Fruit fly (Drosophila melanogaster) whole organism, wandering third instar larva: Measurements from ENCODE around the gene CG31233.

Experiments used
- Abd-B ChIP-seq: fragments of >200 bp; optimal IDR thresholded peaks from 2 replicates; lab custom pipeline; 2017; ENCODE audit warnings: missing biosample characterization, missing genetic modification characterization
- CG32264 ChIP-seq: fragments of 200-800 bp; sonication (Bioruptor generic); optimal IDR thresholded peaks from 2 replicates; lab custom pipeline; 2016; ENCODE audit warnings: missing biosample characterization, missing genetic modification characterization
- CG9705 ChIP-seq: fragments of 200-800 bp; sonication (Bioruptor generic); optimal IDR thresholded peaks from 2 replicates; lab custom pipeline; 2018; ENCODE audit warnings: missing biosample characterization, mild to moderate bottlenecking, missing genetic modification characterization
- CrebA ChIP-seq: fragments of 200-800 bp; sonication (Bioruptor generic); optimal IDR thresholded peaks from 2 replicates; lab custom pipeline; 2016; ENCODE audit warnings: missing biosample characterization, mild to moderate bottlenecking, missing genetic modification characterization, borderline replicate concordance
- Dfd ChIP-seq: fragments of >200 bp; optimal IDR thresholded peaks from 2 replicates; lab custom pipeline; 2017; ENCODE audit warnings: missing biosample characterization, missing genetic modification characterization
- Dif ChIP-seq: fragments of 200-275, 200-300 bp; sonication (Bioruptor generic); optimal IDR thresholded peaks from 2 replicates; lab custom pipeline; 2018; ENCODE audit warnings: missing biosample characterization, missing genetic modification characterization; ENCODE audit not compliant: partially characterized antibody
- GATAd ChIP-seq: sonication (Bioruptor generic); optimal IDR thresholded peaks from 2 replicates; lab custom pipeline; 2016; ENCODE audit warnings: missing biosample characterization, missing genetic modification characterization
- HLH106 ChIP-seq: fragments of 200-800 bp; optimal IDR thresholded peaks from 3 replicates; lab custom pipeline; 2019; ENCODE audit warnings: missing biosample characterization, mild to moderate bottlenecking, missing genetic modification characterization, moderate library complexity
- Hnf4 ChIP-seq: fragments of 200-800 bp; sonication (Bioruptor generic); optimal IDR thresholded peaks from 2 replicates; lab custom pipeline; 2016; ENCODE audit warnings: missing biosample characterization, mild to moderate bottlenecking, missing genetic modification characterization
- Hr78 ChIP-seq: fragments of >200 bp; optimal IDR thresholded peaks from 2 replicates; lab custom pipeline; 2017; ENCODE audit warnings: missing biosample characterization, missing genetic modification characterization
- Hr83 ChIP-seq: fragments of 200-300 bp; sonication (Bioruptor generic); optimal IDR thresholded peaks from 2 replicates; lab custom pipeline; 2016; ENCODE audit warnings: missing biosample characterization, mild to moderate bottlenecking, missing genetic modification characterization, moderate library complexity; ENCODE audit not compliant: poor library complexity, severe bottlenecking
- Mio ChIP-seq: sonication (Bioruptor generic); optimal IDR thresholded peaks from 2 replicates; lab custom pipeline; 2016; ENCODE audit warnings: missing biosample characterization, missing genetic modification characterization
- Myc ChIP-seq: fragments of >200 bp; optimal IDR thresholded peaks from 2 replicates; lab custom pipeline; 2017
- OdsH ChIP-seq: fragments of 200-800 bp; sonication (Bioruptor generic); optimal IDR thresholded peaks from 2 replicates; lab custom pipeline; 2016; ENCODE audit warnings: missing biosample characterization, mild to moderate bottlenecking, missing genetic modification characterization
- Rel ChIP-seq, 2 experiments: fragments of 200-800 bp; sonication (Bioruptor generic) in 1 of 2; optimal IDR thresholded peaks; 2 replicates in 1 of 2; 3 replicates in 1 of 2; lab custom pipeline; 2016 to 2019; ENCODE audit warnings: mild to moderate bottlenecking in 2 of 2, missing biosample characterization in 2 of 2, missing genetic modification characterization in 2 of 2, moderate library complexity in 1 of 2
- Sp1 ChIP-seq: fragments of 200-800 bp; sonication (Bioruptor generic); optimal IDR thresholded peaks from 3 replicates; lab custom pipeline; 2019; ENCODE audit warnings: missing biosample characterization, mild to moderate bottlenecking, missing genetic modification characterization, moderate library complexity
- Vsx2 ChIP-seq: fragments of 200-300, 225-300 bp; sonication (Bioruptor generic); optimal IDR thresholded peaks from 2 replicates; lab custom pipeline; 2018; ENCODE audit warnings: missing biosample characterization, missing genetic modification characterization; ENCODE audit not compliant: partially characterized antibody
- br ChIP-seq: fragments of 200-800 bp; sonication (Bioruptor generic); optimal IDR thresholded peaks from 2 replicates; lab custom pipeline; 2016; ENCODE audit warnings: missing biosample characterization, missing genetic modification characterization
- brk ChIP-seq: fragments of 200-800 bp; sonication (Bioruptor generic); optimal IDR thresholded peaks from 2 replicates; lab custom pipeline; 2016; ENCODE audit warnings: missing biosample characterization, mild to moderate bottlenecking, missing genetic modification characterization
- dl ChIP-seq, 2 experiments: fragments of 175-275, 200-275 bp in 1 of 2; fragments of 200-275 bp in 1 of 2; sonication (Bioruptor generic); optimal IDR thresholded peaks; lab custom pipeline; 2018; ENCODE audit warnings: mild to moderate bottlenecking in 2 of 2, missing biosample characterization in 2 of 2, missing genetic modification characterization in 2 of 2, moderate library complexity in 2 of 2; ENCODE audit not compliant: partially characterized antibody in 2 of 2, insufficient read depth in 1 of 2
- dmrt93B ChIP-seq: fragments of 200-800 bp; sonication (Bioruptor generic); optimal IDR thresholded peaks from 2 replicates; lab custom pipeline; 2018; ENCODE audit warnings: missing biosample characterization, mild to moderate bottlenecking, missing genetic modification characterization
- ey ChIP-seq: fragments of 200-800 bp; sonication (Bioruptor generic); optimal IDR thresholded peaks from 2 replicates; lab custom pipeline; 2016; ENCODE audit warnings: missing biosample characterization, missing genetic modification characterization
- foxo ChIP-seq, 2 experiments: fragments of 200-800 bp; sonication (Bioruptor generic); optimal IDR thresholded peaks; 2 replicates in 1 of 2; 3 replicates in 1 of 2; lab custom pipeline; 2016 to 2017; ENCODE audit warnings: missing biosample characterization in 2 of 2, missing genetic modification characterization in 2 of 2
- fru ChIP-seq: fragments of 200-800 bp; sonication (Bioruptor generic); optimal IDR thresholded peaks from 3 replicates; lab custom pipeline; 2016; ENCODE audit warnings: missing biosample characterization, mild to moderate bottlenecking, missing genetic modification characterization
- h ChIP-seq: fragments of 200-800 bp; sonication (Bioruptor generic); optimal IDR thresholded peaks from 3 replicates; lab custom pipeline; 2016; ENCODE audit warnings: missing biosample characterization, mild to moderate bottlenecking, missing genetic modification characterization
- jim ChIP-seq: fragments of 175-275, 200-325 bp; sonication (Bioruptor generic); optimal IDR thresholded peaks from 2 replicates; lab custom pipeline; 2016; ENCODE audit warnings: missing biosample characterization, mild to moderate bottlenecking, missing genetic modification characterization
- lola ChIP-seq: fragments of >200 bp; optimal IDR thresholded peaks from 2 replicates; lab custom pipeline; 2017; ENCODE audit warnings: missing biosample characterization, missing genetic modification characterization
- pan ChIP-seq: fragments of >200 bp; optimal IDR thresholded peaks from 2 replicates; lab custom pipeline; 2017
- psq ChIP-seq: fragments of 200-800 bp; sonication (Bioruptor generic); optimal IDR thresholded peaks from 3 replicates; lab custom pipeline; 2017; ENCODE audit warnings: missing biosample characterization, mild to moderate bottlenecking, missing genetic modification characterization, moderate library complexity
- rgr ChIP-seq: fragments of 200-800 bp; sonication (Bioruptor generic); optimal IDR thresholded peaks from 3 replicates; lab custom pipeline; 2016; ENCODE audit warnings: missing biosample characterization, mild to moderate bottlenecking, missing genetic modification characterization
- sage ChIP-seq: fragments of 200-800 bp; sonication (Bioruptor generic); optimal IDR thresholded peaks from 2 replicates; lab custom pipeline; 2016; ENCODE audit warnings: missing biosample characterization, mild to moderate bottlenecking, missing genetic modification characterization
- sv ChIP-seq: fragments of 200-800 bp; sonication (Bioruptor generic); optimal IDR thresholded peaks from 3 replicates; lab custom pipeline; 2016; ENCODE audit warnings: missing biosample characterization, missing genetic modification characterization
- tai ChIP-seq: sonication (Bioruptor generic); optimal IDR thresholded peaks from 2 replicates; lab custom pipeline; 2016; ENCODE audit warnings: missing biosample characterization, missing genetic modification characterization
- usp ChIP-seq: fragments of >200 bp; optimal IDR thresholded peaks from 2 replicates; lab custom pipeline; 2017; ENCODE audit warnings: missing biosample characterization, missing genetic modification characterization
- woc ChIP-seq: sonication (Bioruptor generic); optimal IDR thresholded peaks from 2 replicates; lab custom pipeline; 2016; ENCODE audit warnings: missing biosample characterization, mild to moderate bottlenecking, missing genetic modification characterization

The CG31233 gene

dm6 chr3R:21719934-21720431, 29.7 kb upstream of the CG31233 start:
- TF ChIP-seq dmrt93B (GFP tag; lab: Kevin White, UChicago) (peak; percentile 54), Mio (GFP tag; lab: Kevin White, UChicago) (no peak), Hr78 (no peak), Rel (GFP tag; optimal IDR thresholded peaks at IDR 0.05; lab: Kevin White, UChicago) (no peak), Rel (tag; optimal IDR thresholded peaks at IDR 0.05; lab: Kevin White, UChicago) (peak; percentile 3), HLH106 (tag; lab: Kevin White, UChicago) (peak; percentile 81), OdsH (GFP tag; lab: Kevin White, UChicago) (peak; percentile 75), psq (peak; percentile 77), rgr (GFP tag; lab: Kevin White, UChicago) (peak; percentile 79), Hnf4 (GFP tag; lab: Kevin White, UChicago) (peak; percentile 69), sage (no peak), CG9705 (GFP tag; lab: Kevin White, UChicago) (peak; percentile 62), Myc (lab: Kevin White, UChicago) (no peak), woc (peak; percentile 59), Vsx2 (GFP tag; lab: Kevin White, UChicago) (no peak), Dfd (no peak), CG32264 (GFP tag; lab: Kevin White, UChicago) (peak; percentile 47), h (peak; percentile 76), Dif (GFP tag; lab: Kevin White, UChicago) (peak; percentile 40), foxo (GFP tag; optimal IDR thresholded peaks at IDR 0.05; lab: Kevin White, UChicago) (peak in 1 of 2 experiments; percentile 78), fru (peak; percentile 65), Abd-B (no peak), br (GFP tag; lab: Kevin White, UChicago) (peak; percentile 65), sv (peak; percentile 5), dl (GFP tag; optimal IDR thresholded peaks at IDR 0.05; lab: Kevin White, UChicago; ENCODE audit: insufficient read depth in 1 of 2, partially characterized antibody in 2 of 2) (no peak), lola (no peak), tai (GFP tag; lab: Kevin White, UChicago) (peak; percentile 44), ey (GFP tag; lab: Kevin White, UChicago) (peak; percentile 74), Sp1 (GFP tag; lab: Kevin White, UChicago) (peak; percentile 82), brk (peak; percentile 52), usp (no peak), pan (lab: Kevin White, UChicago) (no peak)

dm6 chr3R:21722457-21722856, 27.2 kb upstream of the CG31233 start:
- TF ChIP-seq Hr78: no peak
- no peak for TF ChIP-seq tai (GFP tag; lab: Kevin White, UChicago)
- TF ChIP-seq Mio (GFP tag; lab: Kevin White, UChicago): no peak
- no peak for TF ChIP-seq br (GFP tag; lab: Kevin White, UChicago)
- no peak for TF ChIP-seq jim (GFP tag; lab: Kevin White, UChicago)
- TF ChIP-seq sage: no peak
- TF ChIP-seq dmrt93B (GFP tag; lab: Kevin White, UChicago): no peak
- TF ChIP-seq CG32264 (GFP tag; lab: Kevin White, UChicago): no peak
- TF ChIP-seq brk: no peak
- TF ChIP-seq usp: no peak
- no peak for TF ChIP-seq Abd-B
- TF ChIP-seq Hnf4 (GFP tag; lab: Kevin White, UChicago): no peak
- no peak for TF ChIP-seq sv
- no peak for TF ChIP-seq Sp1 (GFP tag; lab: Kevin White, UChicago)

- TF ChIP-seq Hr83 (no peak), dmrt93B (GFP tag; lab: Kevin White, UChicago) (no peak), Rel (GFP tag; optimal IDR thresholded peaks at IDR 0.05; lab: Kevin White, UChicago) (no peak), Rel (tag; optimal IDR thresholded peaks at IDR 0.05; lab: Kevin White, UChicago) (no peak), tai (GFP tag; lab: Kevin White, UChicago) (no peak), CrebA (GFP tag; lab: Kevin White, UChicago) (no peak), Dif (GFP tag; lab: Kevin White, UChicago) (no peak), CG32264 (GFP tag; lab: Kevin White, UChicago) (no peak), dl (GFP tag; optimal IDR thresholded peaks at IDR 0.05; lab: Kevin White, UChicago; ENCODE audit: insufficient read depth in 1 of 2, partially characterized antibody in 2 of 2) (no peak), jim (GFP tag; lab: Kevin White, UChicago) (no peak), Hnf4 (GFP tag; lab: Kevin White, UChicago) (no peak), brk (no peak), Abd-B (no peak), GATAd (GFP tag; lab: Kevin White, UChicago) (no peak), lola (no peak), sv (no peak)
These were observed 23.1 kb upstream of the CG31233 start for dm6 chr3R:21726593-21726992.
